Worm (Caenorhabditis elegans): ENCODE measurements around the gene rps-21.

DNA sequence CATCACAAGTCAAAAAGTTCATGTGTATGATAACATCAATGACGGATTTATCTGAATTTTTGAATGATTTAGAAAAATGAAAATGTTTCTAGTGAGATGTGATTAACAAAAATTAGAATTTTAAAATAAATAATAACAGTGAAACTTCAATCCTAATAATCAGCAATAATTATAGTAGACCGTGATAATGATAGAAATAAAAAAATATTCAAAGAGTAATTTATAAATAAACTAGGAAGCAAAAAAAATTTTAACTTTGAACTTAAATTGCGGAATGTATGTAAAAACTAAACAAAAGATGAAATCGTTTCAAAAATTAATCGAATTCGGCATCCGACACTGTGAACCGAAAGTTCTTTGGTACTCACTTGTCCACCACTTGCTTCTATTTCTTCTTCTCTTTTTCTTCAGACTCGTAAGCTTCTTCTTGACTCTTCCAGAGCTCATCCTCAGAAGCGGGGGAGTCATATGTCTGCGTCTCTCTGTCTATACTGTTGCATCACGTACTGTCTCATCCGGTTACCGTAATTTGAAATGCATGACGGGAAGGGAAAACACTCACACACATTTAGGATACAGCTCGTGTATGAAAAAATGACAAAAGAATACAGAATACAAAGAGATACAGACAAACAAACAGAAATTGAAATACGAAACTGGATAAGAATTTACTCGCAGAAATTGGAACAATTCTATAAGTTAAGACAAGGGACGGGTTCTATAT is 3.7 kb upstream of the rps-21 start, which contains the start of gene mec-14:
- TF ChIP-seq ref-1 (GFP tag; conservative IDR thresholded peaks at IDR 0.05) = no peak
- TF ChIP-seq tab-1 (GFP tag; IDR thresholded peaks at IDR 0.05) = no peak
- no peak for TF ChIP-seq ztf-23 (GFP tag; IDR thresholded peaks at IDR 0.05)
- TF ChIP-seq cog-1 (tag; optimal IDR thresholded peaks at IDR 0.05) = no peak
- TF ChIP-seq med-1 (GFP tag; optimal IDR thresholded peaks at IDR 0.05; ENCODE audit: insufficient read depth) = no peak
- TF ChIP-seq flt-1 (GFP tag; IDR thresholded peaks at IDR 0.05) = no peak
